Fruit fly (Drosophila melanogaster) whole organism, embryonic: ENCODE data around the gene Cortactin.

Experiments
- Asciz ChIP-seq: fragments of 200-800 bp; sonication (Bioruptor generic); optimal IDR thresholded peaks from 2 replicates; lab custom pipeline; 2017; ENCODE audit warnings: missing biosample characterization, mild to moderate bottlenecking, missing genetic modification characterization, missing genetic modification reagents
- Atf-2 ChIP-seq: fragments of 200-800 bp; sonication (Bioruptor generic); optimal IDR thresholded peaks from 2 replicates; lab custom pipeline; 2016; ENCODE audit warnings: missing biosample characterization, missing genetic modification characterization
- Bdp1 ChIP-seq: fragments of 200-800 bp; sonication (Bioruptor generic); optimal IDR thresholded peaks from 3 replicates; lab custom pipeline; 2016; ENCODE audit warnings: missing biosample characterization, missing genetic modification characterization
- CG10147 ChIP-seq: fragments of 200-800 bp; sonication (Bioruptor generic); optimal IDR thresholded peaks from 2 replicates; lab custom pipeline; 2019; ENCODE audit warnings: missing biosample characterization, mild to moderate bottlenecking, missing genetic modification characterization, moderate library complexity
- CG15601 ChIP-seq: fragments of 200-800 bp; sonication (Bioruptor generic); optimal IDR thresholded peaks from 3 replicates; lab custom pipeline; 2019; ENCODE audit warnings: missing biosample characterization, mild to moderate bottlenecking, missing genetic modification characterization, moderate library complexity
- CG17186 ChIP-seq: fragments of 200-800 bp; sonication (Bioruptor generic); optimal IDR thresholded peaks from 3 replicates; lab custom pipeline; 2017; ENCODE audit warnings: missing biosample characterization, missing genetic modification reagents, missing genetic modification characterization
- CG17361 ChIP-seq: fragments of 200-800 bp; sonication (Bioruptor generic); IDR thresholded peaks from 3 replicates; pipeline ENCODE4 v1.3.6; 2022; ENCODE audit warnings: missing biosample characterization, missing genetic modification characterization
- CG18262 ChIP-seq: fragments of 200-800 bp; optimal IDR thresholded peaks from 3 replicates; lab custom pipeline; 2019; ENCODE audit warnings: missing biosample characterization, mild to moderate bottlenecking, missing genetic modification characterization, moderate library complexity
- CG2199 ChIP-seq: fragments of 200-800 bp; sonication (Bioruptor generic); IDR thresholded peaks from 3 replicates; pipeline ENCODE4 v1.3.6; 2022; ENCODE audit warnings: missing biosample characterization, missing genetic modification characterization
- CG2712 ChIP-seq: fragments of 200-800 bp; optimal IDR thresholded peaks from 3 replicates; lab custom pipeline; 2019; ENCODE audit warnings: missing biosample characterization, mild to moderate bottlenecking, missing genetic modification characterization, moderate library complexity
- CG2889 ChIP-seq: fragments of 200-800 bp; sonication (Bioruptor generic); IDR thresholded peaks from 3 replicates; pipeline ENCODE4 v1.3.6; 2022; ENCODE audit warnings: missing biosample characterization, missing genetic modification characterization
- CG32767 ChIP-seq: fragments of 200-800 bp; sonication (Bioruptor generic); IDR thresholded peaks from 2 replicates; pipeline ENCODE4 v1.3.6; 2022; ENCODE audit warnings: missing biosample characterization, missing genetic modification characterization
- CG33557 ChIP-seq: fragments of 200-800 bp; sonication (Bioruptor generic); optimal IDR thresholded peaks from 2 replicates; lab custom pipeline; 2019; ENCODE audit warnings: missing biosample characterization, mild to moderate bottlenecking, missing genetic modification characterization, moderate library complexity
- CG4404 ChIP-seq: fragments of 200-800 bp; sonication (Bioruptor generic); IDR thresholded peaks from 2 replicates; pipeline ENCODE4 v1.3.6; 2022; ENCODE audit warnings: missing biosample characterization, missing genetic modification characterization
- CG4707 ChIP-seq: fragments of 200-800 bp; sonication (Bioruptor generic); optimal IDR thresholded peaks from 2 replicates; lab custom pipeline; 2018; ENCODE audit warnings: missing biosample characterization, mild to moderate bottlenecking, missing genetic modification characterization, moderate library complexity
- CG6272 ChIP-seq: fragments of 200-800 bp; sonication (Bioruptor generic); IDR thresholded peaks from 2 replicates; pipeline ENCODE4 v1.3.6; 2022; ENCODE audit warnings: missing biosample characterization, missing genetic modification characterization
- CG6791 ChIP-seq: fragments of 200-800 bp; sonication (Bioruptor generic); IDR thresholded peaks from 3 replicates; pipeline ENCODE4 v1.3.6; 2022; ENCODE audit warnings: missing biosample characterization, missing genetic modification characterization; ENCODE audit not compliant: partially characterized antibody
- CG8359 ChIP-seq: fragments of 200-800 bp; sonication (Bioruptor generic); optimal IDR thresholded peaks from 2 replicates; lab custom pipeline; 2017; ENCODE audit warnings: missing biosample characterization, mild to moderate bottlenecking, missing genetic modification characterization, borderline replicate concordance
- CG9932 ChIP-seq: fragments of 200-800 bp; sonication (Bioruptor generic); IDR thresholded peaks from 2 replicates; pipeline ENCODE4 v1.3.6; 2022; ENCODE audit warnings: missing biosample characterization, missing genetic modification characterization
- CrebB ChIP-seq: fragments of 200-800 bp; sonication (Bioruptor generic); optimal IDR thresholded peaks from 3 replicates; lab custom pipeline; 2018; ENCODE audit warnings: missing biosample characterization, mild to moderate bottlenecking, missing genetic modification characterization
- Dip2 ChIP-seq: fragments of 200-800 bp; sonication (Bioruptor generic); IDR thresholded peaks from 2 replicates; pipeline ENCODE4 v1.3.6; 2022; ENCODE audit warnings: missing biosample characterization, missing genetic modification characterization
- Elba2 ChIP-seq: fragments of 200-800 bp; sonication (Bioruptor generic); optimal IDR thresholded peaks from 3 replicates; lab custom pipeline; 2016; ENCODE audit warnings: missing biosample characterization, missing genetic modification characterization
- Fer1 ChIP-seq: fragments of 200-800 bp; sonication (Bioruptor generic); optimal IDR thresholded peaks from 2 replicates; lab custom pipeline; 2017; ENCODE audit warnings: missing biosample characterization, mild to moderate bottlenecking, missing genetic modification characterization
- Fer2 ChIP-seq: fragments of 200-800 bp; sonication (Bioruptor generic); optimal IDR thresholded peaks from 2 replicates; lab custom pipeline; 2018; ENCODE audit warnings: missing biosample characterization, mild to moderate bottlenecking, missing genetic modification characterization, moderate library complexity
- GATAe ChIP-seq: fragments of 200-800 bp; sonication (Bioruptor generic); conservative IDR thresholded peaks from 2 replicates; pipeline ENCODE4 v1.3.6; 2022; ENCODE audit warnings: missing biosample characterization, missing genetic modification characterization
- Hand ChIP-seq: fragments of 200-800 bp; sonication (Bioruptor generic); optimal IDR thresholded peaks from 2 replicates; lab custom pipeline; 2017; ENCODE audit warnings: mild to moderate bottlenecking, missing biosample characterization, missing genetic modification reagents, missing genetic modification characterization
- Hmr ChIP-seq: fragments of 200-800 bp; sonication (Bioruptor generic); optimal IDR thresholded peaks from 3 replicates; lab custom pipeline; 2017; ENCODE audit warnings: mild to moderate bottlenecking, missing biosample characterization, missing genetic modification reagents, missing genetic modification characterization
- Mad ChIP-seq: fragments of 200-800 bp; sonication (Bioruptor generic); optimal IDR thresholded peaks from 2 replicates; lab custom pipeline; 2016; ENCODE audit warnings: missing biosample characterization, missing genetic modification characterization
- Nf-YC ChIP-seq: fragments of 200-800 bp; optimal IDR thresholded peaks from 3 replicates; lab custom pipeline; 2019; ENCODE audit warnings: missing biosample characterization, mild to moderate bottlenecking, missing genetic modification characterization, moderate library complexity
- Oaz ChIP-seq: fragments of 200-800 bp; sonication (Bioruptor generic); IDR thresholded peaks from 2 replicates; pipeline ENCODE4 v1.3.6; 2022; ENCODE audit warnings: missing biosample characterization, missing genetic modification characterization
- Taf1 ChIP-seq: fragments of 200-800 bp; sonication (Bioruptor generic); IDR thresholded peaks from 2 replicates; pipeline ENCODE4 v1.3.6; 2022; ENCODE audit warnings: missing biosample characterization, missing genetic modification characterization
- ac ChIP-seq: fragments of 200-800 bp; sonication (Bioruptor generic); optimal IDR thresholded peaks from 3 replicates; lab custom pipeline; 2017; ENCODE audit warnings: missing biosample characterization, mild to moderate bottlenecking, missing genetic modification characterization
- amos ChIP-seq: fragments of 200-800 bp; sonication (Bioruptor generic); IDR thresholded peaks from 2 replicates; pipeline ENCODE4 v1.3.6; 2022; ENCODE audit warnings: missing biosample characterization, missing genetic modification characterization; ENCODE audit not compliant: partially characterized antibody
- bbx ChIP-seq: fragments of 200-800 bp; sonication (Bioruptor generic); IDR thresholded peaks from 2 replicates; pipeline ENCODE4 v1.3.6; 2022; ENCODE audit warnings: missing biosample characterization, missing genetic modification characterization; ENCODE audit not compliant: partially characterized antibody
- br ChIP-seq: fragments of >200 bp; optimal IDR thresholded peaks from 2 replicates; lab custom pipeline; 2017
- crol ChIP-seq: fragments of 200-800 bp; sonication (Bioruptor generic); IDR thresholded peaks from 2 replicates; pipeline ENCODE4 v1.3.6; 2022; ENCODE audit warnings: missing biosample characterization, missing genetic modification characterization
- emc ChIP-seq: fragments of 200-800 bp; sonication (Bioruptor generic); optimal IDR thresholded peaks from 2 replicates; lab custom pipeline; 2016; ENCODE audit warnings: missing biosample characterization, missing genetic modification characterization
- gsb ChIP-seq: fragments of 200-800 bp; sonication (Bioruptor generic); IDR thresholded peaks from 2 replicates; pipeline ENCODE4 v1.3.6; 2022; ENCODE audit warnings: missing biosample characterization, missing genetic modification characterization
- hb ChIP-seq: fragments of 200-800 bp; sonication (Bioruptor generic); IDR thresholded peaks from 3 replicates; pipeline ENCODE4 v1.3.6; 2022; ENCODE audit warnings: missing biosample characterization, missing genetic modification characterization; ENCODE audit not compliant: partially characterized antibody
- hth ChIP-seq: fragments of >200 bp; optimal IDR thresholded peaks from 2 replicates; lab custom pipeline; 2017; ENCODE audit warnings: inconsistent platforms
- knrl ChIP-seq: fragments of 200-800 bp; sonication (Bioruptor generic); IDR thresholded peaks from 3 replicates; pipeline ENCODE4 v1.3.6; 2022; ENCODE audit warnings: missing biosample characterization, missing genetic modification characterization; ENCODE audit not compliant: partially characterized antibody
- pb ChIP-seq: fragments of 200-800 bp; sonication (Bioruptor generic); optimal IDR thresholded peaks from 3 replicates; lab custom pipeline; 2016; ENCODE audit warnings: missing biosample characterization, missing genetic modification characterization
- pfk ChIP-seq: fragments of 200-800 bp; sonication (Bioruptor generic); optimal IDR thresholded peaks from 2 replicates; lab custom pipeline; 2018; ENCODE audit warnings: missing biosample characterization, mild to moderate bottlenecking, missing genetic modification characterization, moderate library complexity
- pnt ChIP-seq: fragments of 200-800 bp; sonication (Bioruptor generic); optimal IDR thresholded peaks from 3 replicates; lab custom pipeline; 2016; ENCODE audit warnings: missing biosample characterization, missing genetic modification characterization
- pum ChIP-seq: fragments of 200-800 bp; sonication (Bioruptor generic); optimal IDR thresholded peaks from 2 replicates; lab custom pipeline; 2016; ENCODE audit warnings: missing biosample characterization, missing genetic modification characterization
- ranshi ChIP-seq: fragments of 200-800 bp; sonication (Bioruptor generic); IDR thresholded peaks from 2 replicates; pipeline ENCODE4 v1.3.6; 2022; ENCODE audit warnings: missing biosample characterization, missing genetic modification characterization
- sd ChIP-seq: fragments of 200-800 bp; sonication (Bioruptor generic); optimal IDR thresholded peaks from 3 replicates; lab custom pipeline; 2018; ENCODE audit warnings: missing biosample characterization, mild to moderate bottlenecking, missing genetic modification characterization, moderate library complexity
- sim ChIP-seq: fragments of 200-800 bp; sonication (Bioruptor generic); IDR thresholded peaks from 2 replicates; pipeline ENCODE4 v1.3.6; 2022; ENCODE audit warnings: missing biosample characterization, missing genetic modification characterization
- vvl ChIP-seq: fragments of 200-800 bp; sonication (Bioruptor generic); IDR thresholded peaks from 2 replicates; pipeline ENCODE4 v1.3.6; 2022; ENCODE audit warnings: missing biosample characterization, missing genetic modification characterization

Gene Cortactin

DNA sequence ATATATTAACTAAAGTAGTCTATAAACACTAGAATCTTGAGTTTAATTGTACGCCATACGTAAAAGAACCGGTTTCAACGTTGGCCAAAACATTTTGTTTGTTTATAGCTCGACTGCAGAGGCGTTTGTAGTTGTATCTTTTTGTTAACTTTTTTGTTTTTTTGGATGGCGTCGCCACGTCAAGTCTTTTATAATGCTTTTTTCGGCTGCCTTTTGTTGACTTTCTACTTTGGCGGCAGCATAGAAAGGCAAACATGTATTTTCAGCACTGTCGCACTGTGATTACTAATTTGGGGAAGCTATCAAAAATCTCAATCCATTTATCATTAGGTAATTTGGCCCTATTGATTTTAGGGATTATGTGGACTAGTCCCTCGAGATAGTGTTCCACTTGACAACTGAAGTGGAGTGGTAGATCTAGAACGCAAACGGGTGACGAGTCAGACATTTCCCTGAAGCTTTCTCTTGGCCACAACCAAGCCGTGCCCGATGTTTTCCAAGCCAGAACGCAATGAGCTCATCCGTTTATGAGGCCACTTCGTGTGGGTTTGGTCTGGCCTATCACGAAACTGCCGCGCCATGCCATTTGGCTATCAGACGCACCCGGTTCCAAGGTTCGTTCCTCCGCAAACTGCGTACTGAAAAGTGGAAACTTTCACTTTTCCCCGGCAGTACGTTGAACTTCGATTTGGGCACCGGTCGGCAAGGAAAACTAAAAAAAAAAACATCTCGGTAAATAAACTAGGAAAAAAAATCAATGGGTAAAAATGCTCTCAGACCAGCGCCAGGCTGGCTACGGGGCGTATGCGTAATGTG, 2.4 kb upstream of the Cortactin start (continued):
- TF ChIP-seq CG15601 (tag; lab: Kevin White, UChicago) (no peak), CG18262 (tag; lab: Kevin White, UChicago) (no peak), knrl (GFP tag; lab: Robert Waterston, UW) (no peak), CG8359 (GFP tag; lab: Kevin White, UChicago) (no peak), CG2712 (tag; lab: Kevin White, UChicago) (no peak), CG32767 (GFP tag; lab: Robert Waterston, UW) (no peak), Fer2 (tag; lab: Kevin White, UChicago) (no peak), CG17361 (GFP tag; lab: Robert Waterston, UW) (no peak), CG9932 (GFP tag; lab: Robert Waterston, UW) (0 out of 2 replicates have a peak, but pooled peaks have one; percentile 9), Bdp1 (GFP tag; lab: Kevin White, UChicago) (no peak), CG4707 (no peak), hth (lab: Kevin White, UChicago) (no peak), amos (no peak), emc (GFP tag; lab: Kevin White, UChicago) (no peak), Asciz (no peak), Mad (GFP tag; lab: Kevin White, UChicago) (no peak), pnt (GFP tag; lab: Kevin White, UChicago) (no peak), ranshi (GFP tag; lab: Robert Waterston, UW) (no peak), sim (GFP tag; lab: Robert Waterston, UW) (no peak), Nf-YC (no peak), crol (GFP tag; lab: Robert Waterston, UW) (0 out of 2 replicates have a peak, but pooled peaks have one; percentile 15), Atf-2 (GFP tag; lab: Kevin White, UChicago) (no peak), CG10147 (GFP tag; lab: Kevin White, UChicago) (no peak), CG33557 (GFP tag; lab: Kevin White, UChicago) (no peak), Oaz (GFP tag; lab: Robert Waterston, UW) (no peak), Fer1 (GFP tag; lab: Kevin White, UChicago) (no peak), Taf1 (GFP tag; lab: Robert Waterston, UW) (no peak), Hmr (no peak), hb (GFP tag; lab: Robert Waterston, UW) (no peak), Hand (GFP tag; lab: Kevin White, UChicago) (no peak), sd (tag; lab: Kevin White, UChicago) (peak; percentile 3), ac (GFP tag; lab: Kevin White, UChicago) (no peak), CG4404 (GFP tag; lab: Robert Waterston, UW) (no peak), vvl (no peak), bbx (GFP tag; lab: Robert Waterston, UW) (no peak), GATAe (GFP tag; lab: Robert Waterston, UW) (no peak), Dip2 (no peak), CG2889 (GFP tag; lab: Robert Waterston, UW) (no peak), pum (GFP tag; lab: Kevin White, UChicago) (no peak), Elba2 (GFP tag; lab: Kevin White, UChicago) (no peak), CrebB (no peak), gsb (no peak), br (no peak), CG2199 (peak; percentile 15; the same call in 1 of the 3 replicates), CG6791 (GFP tag; lab: Robert Waterston, UW) (0 out of 3 replicates have a peak, but pooled peaks have one; percentile 21), CG6272 (no peak), pfk (GFP tag; lab: Kevin White, UChicago) (no peak), CG17186 (GFP tag; lab: Kevin White, UChicago) (no peak), pb (no peak)
